Fruit fly (Drosophila melanogaster) whole organism, embryonic: ENCODE results near the gene Lrrk.

Experiments
- CG11456 ChIP-seq: fragments of 200-800 bp; sonication (Bioruptor generic); IDR thresholded peaks from 3 replicates; pipeline ENCODE4 v1.3.6; 2022; ENCODE audit warnings: missing biosample characterization, missing genetic modification characterization
- CG15514 ChIP-seq: fragments of 200-800 bp; sonication (Bioruptor generic); optimal IDR thresholded peaks from 3 replicates; lab custom pipeline; 2017; ENCODE audit warnings: missing biosample characterization, missing genetic modification characterization, mild to moderate bottlenecking, moderate library complexity, missing genetic modification reagents
- CG31441 ChIP-seq: fragments of 200-800 bp; sonication (Bioruptor generic); IDR thresholded peaks from 2 replicates; pipeline ENCODE4 v1.3.6; 2022; ENCODE audit warnings: missing biosample characterization, missing genetic modification characterization
- CG4404 ChIP-seq: fragments of 200-800 bp; sonication (Bioruptor generic); IDR thresholded peaks from 2 replicates; pipeline ENCODE4 v1.3.6; 2022; ENCODE audit warnings: missing biosample characterization, missing genetic modification characterization
- CHES-1-like ChIP-seq: fragments of 200-800 bp; sonication (Bioruptor generic); optimal IDR thresholded peaks from 2 replicates; lab custom pipeline; 2016; ENCODE audit warnings: missing biosample characterization, missing genetic modification characterization
- Dbx ChIP-seq: fragments of 200-800 bp; sonication (Bioruptor generic); IDR thresholded peaks from 3 replicates; pipeline ENCODE4 v1.3.6; 2022; ENCODE audit warnings: missing biosample characterization, missing genetic modification characterization
- Dfd ChIP-seq, 2 experiments: fragments of >200 bp; optimal IDR thresholded peaks; 2 replicates each; lab custom pipeline; 2017; ENCODE audit warnings: missing biosample characterization in 2 of 2, missing genetic modification characterization in 2 of 2
- Nf-YB ChIP-seq: fragments of 200-800 bp; sonication (Bioruptor generic); optimal IDR thresholded peaks from 3 replicates; lab custom pipeline; 2019; ENCODE audit warnings: missing biosample characterization, mild to moderate bottlenecking, missing genetic modification characterization, moderate library complexity
- Six4 ChIP-seq: fragments of 200-800 bp; sonication (Bioruptor generic); optimal IDR thresholded peaks from 2 replicates; lab custom pipeline; 2016; ENCODE audit warnings: missing biosample characterization, missing genetic modification characterization
- crc ChIP-seq: fragments of 200-800 bp; sonication (Bioruptor generic); optimal IDR thresholded peaks from 2 replicates; lab custom pipeline; 2016; ENCODE audit warnings: missing biosample characterization, missing genetic modification characterization
- fru ChIP-seq: fragments of >200 bp; optimal IDR thresholded peaks from 2 replicates; lab custom pipeline; 2017
- repo ChIP-seq: fragments of 200-800 bp; sonication (Bioruptor generic); optimal IDR thresholded peaks from 2 replicates; lab custom pipeline; 2016; ENCODE audit warnings: missing biosample characterization, missing genetic modification characterization
- tna ChIP-seq: fragments of 200-800 bp; sonication (Bioruptor generic); IDR thresholded peaks from 2 replicates; pipeline ENCODE4 v1.3.6; 2022; ENCODE audit warnings: missing biosample characterization, missing genetic modification characterization; ENCODE audit not compliant: partially characterized antibody

DNA sequence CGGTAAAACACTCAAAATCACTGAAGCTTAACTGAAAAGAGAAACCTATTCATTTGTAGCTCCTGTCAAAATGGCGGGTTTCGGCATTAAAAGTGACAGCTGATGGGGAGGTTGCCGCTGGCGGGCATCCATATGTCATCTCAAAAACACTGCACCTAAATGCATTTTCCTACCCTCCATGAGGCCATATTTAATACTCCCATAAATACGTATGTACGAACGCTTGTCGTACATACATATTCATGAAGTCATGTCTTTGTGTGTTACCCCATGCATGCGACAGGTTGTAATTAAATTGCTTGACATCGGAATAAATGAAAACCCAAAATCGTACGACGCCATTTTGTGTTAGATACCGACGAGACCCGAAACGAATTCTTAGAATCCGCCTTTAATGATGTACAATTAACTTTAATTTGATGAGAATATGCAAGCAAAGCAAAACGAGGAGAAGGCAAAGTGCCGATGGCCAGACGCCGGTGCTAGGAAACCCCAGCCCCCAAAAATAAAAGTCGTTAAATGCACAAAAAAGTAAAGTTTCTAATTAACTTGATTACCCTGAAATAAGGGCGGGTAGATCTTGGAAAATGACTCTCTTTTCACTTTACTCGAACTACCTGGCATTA is 38.8 kb upstream of the Lrrk start:
- no peak for TF ChIP-seq CHES-1-like
- TF ChIP-seq tna (GFP tag; lab: Robert Waterston, UW): no peak
- no peak for TF ChIP-seq Dfd (GFP tag; optimal IDR thresholded peaks at IDR 0.05; lab: Kevin White, UChicago)
- TF ChIP-seq fru (lab: Kevin White, UChicago): no peak
- no peak for TF ChIP-seq crc (GFP tag; lab: Kevin White, UChicago)
- no peak for TF ChIP-seq CG15514 (GFP tag; lab: Kevin White, UChicago)
- TF ChIP-seq Six4 (GFP tag; lab: Kevin White, UChicago): no peak
- TF ChIP-seq Dbx: no peak
- TF ChIP-seq Nf-YB: no peak
- no peak for TF ChIP-seq CG11456 (GFP tag; lab: Robert Waterston, UW)
- TF ChIP-seq repo (GFP tag; lab: Kevin White, UChicago): no peak
- TF ChIP-seq CG4404 (GFP tag; lab: Robert Waterston, UW): no peak
- no peak for TF ChIP-seq CG31441 (GFP tag; lab: Robert Waterston, UW)
